Worm (Caenorhabditis elegans) whole organism, L2 larva: ENCODE measurements around the gene T14B4.20.

Experiments
- F13H6.1 ChIP-seq: sonication (generic microtip); optimal IDR thresholded peaks from 2 replicates; lab custom pipeline; 2016; ENCODE audit warnings: missing genetic modification characterization, missing compliant biosample characterization
- R02D3.7 ChIP-seq: fragments of 150-350 bp; optimal IDR thresholded peaks from 2 replicates; lab custom pipeline; 2014; ENCODE audit warnings: missing biosample characterization, missing genetic modification characterization
- ZK546.5 ChIP-seq: sonication (generic microtip); optimal IDR thresholded peaks from 2 replicates; lab custom pipeline; 2017; ENCODE audit warnings: missing biosample characterization, missing genetic modification characterization
- aly-2 ChIP-seq: fragments of 150-350 bp; optimal IDR thresholded peaks from 2 replicates; lab custom pipeline; 2014; ENCODE audit warnings: missing biosample characterization, missing genetic modification characterization
- blmp-1 ChIP-seq: sonication (generic microtip); optimal IDR thresholded peaks from 2 replicates; lab custom pipeline; 2017; ENCODE audit warnings: missing genetic modification characterization, mild to moderate bottlenecking, missing compliant biosample characterization, antibody characterized with exemption, moderate library complexity; ENCODE audit not compliant: insufficient read depth
- ceh-82 ChIP-seq: fragments of 150-350 bp; optimal IDR thresholded peaks from 2 replicates; lab custom pipeline; 2014; ENCODE audit warnings: missing biosample characterization, missing genetic modification characterization
- dmd-4 ChIP-seq: sonication (generic microtip); optimal IDR thresholded peaks from 2 replicates; lab custom pipeline; 2017; ENCODE audit warnings: missing biosample characterization, missing genetic modification characterization
- egl-27 ChIP-seq: sonication (generic microtip); optimal IDR thresholded peaks from 3 replicates; lab custom pipeline; 2017; ENCODE audit warnings: missing biosample characterization, missing genetic modification reagents, missing genetic modification characterization
- elt-1 ChIP-seq: fragments of 150-350 bp; optimal IDR thresholded peaks from 2 replicates; lab custom pipeline; 2014; ENCODE audit warnings: missing biosample characterization, missing genetic modification characterization
- lin-13 ChIP-seq: fragments of 150-350 bp; optimal IDR thresholded peaks from 2 replicates; lab custom pipeline; 2014; ENCODE audit warnings: missing biosample characterization, missing genetic modification reagents, missing genetic modification characterization
- lin-39 ChIP-seq: fragments of 150-350 bp; optimal IDR thresholded peaks from 2 replicates; lab custom pipeline; 2014; ENCODE audit warnings: missing biosample characterization, missing genetic modification reagents, missing genetic modification characterization
- mab-5 ChIP-seq: fragments of 150-350 bp; optimal IDR thresholded peaks from 2 replicates; lab custom pipeline; 2014; ENCODE audit warnings: missing biosample characterization, missing genetic modification characterization
- mdl-1 ChIP-seq, 2 experiments: fragments of 150-350 bp in 1 of 2; sonication (generic microtip) in 1 of 2; optimal IDR thresholded peaks; 2 replicates each; lab custom pipeline; 2017; ENCODE audit warnings: missing biosample characterization in 2 of 2, missing genetic modification characterization in 2 of 2
- nhr-11 ChIP-seq: fragments of 150-350 bp; optimal IDR thresholded peaks from 2 replicates; lab custom pipeline; 2014; ENCODE audit warnings: missing biosample characterization, missing genetic modification characterization
- nhr-237 ChIP-seq: fragments of 150-350 bp; optimal IDR thresholded peaks from 2 replicates; lab custom pipeline; 2014; ENCODE audit warnings: missing biosample characterization, missing genetic modification characterization
- nhr-6 ChIP-seq: fragments of 150-350 bp; optimal IDR thresholded peaks from 2 replicates; lab custom pipeline; 2014; ENCODE audit warnings: missing biosample characterization, missing genetic modification characterization
- peb-1 ChIP-seq: fragments of 150-350 bp; optimal IDR thresholded peaks from 2 replicates; lab custom pipeline; 2014; ENCODE audit warnings: missing biosample characterization, missing genetic modification characterization
- sma-9 ChIP-seq, 2 experiments: fragments of 150-350 bp in 1 of 2; sonication (generic microtip) in 1 of 2; optimal IDR thresholded peaks; 2 replicates each; lab custom pipeline; 2014 to 2016; ENCODE audit warnings: missing genetic modification characterization in 2 of 2, mild to moderate bottlenecking in 1 of 2, missing biosample characterization in 1 of 2, missing compliant biosample characterization in 1 of 2, missing genetic modification reagents in 1 of 2, moderate library complexity in 1 of 2
- snpc-4 ChIP-seq: fragments of 150-350 bp; optimal IDR thresholded peaks from 2 replicates; lab custom pipeline; 2014; ENCODE audit warnings: missing biosample characterization, missing genetic modification characterization
- unc-62 ChIP-seq: fragments of 150-350 bp; optimal IDR thresholded peaks from 2 replicates; lab custom pipeline; 2014; ENCODE audit warnings: missing biosample characterization, missing genetic modification reagents, missing genetic modification characterization
- ztf-1 ChIP-seq: fragments of 200-800 bp; sonication (Bioruptor generic); conservative IDR thresholded peaks from 2 replicates; pipeline ENCODE4 v1.3.6; 2022; ENCODE audit warnings: missing genetic modification characterization, missing compliant biosample characterization

T14B4.20 gene

ce11 chrII:6756232-6756631 is 39.5 kb downstream of the T14B4.20 start, which contains the start of gene F41G3.3:
TSS of gene F41G3.3 (plus strand) at chrII:6756532.
- no peak for TF ChIP-seq blmp-1 (tag; lab: Kevin White, UChicago)
- TF ChIP-seq lin-39 (tag; lab: Kevin White, UChicago) = no peak
- no peak for TF ChIP-seq snpc-4 (tag; lab: Kevin White, UChicago)
- no peak for TF ChIP-seq aly-2 (tag; lab: Kevin White, UChicago)
- TF ChIP-seq nhr-11 (tag; lab: Kevin White, UChicago) = no peak
- TF ChIP-seq nhr-6 (tag; lab: Kevin White, UChicago) = no peak
- no peak for TF ChIP-seq lin-13
- TF ChIP-seq dmd-4 = no peak
- no peak for TF ChIP-seq mdl-1 (tag; optimal IDR thresholded peaks at IDR 0.05; lab: Kevin White, UChicago)
- TF ChIP-seq elt-1 (tag; lab: Kevin White, UChicago) = no peak
- no peak for TF ChIP-seq egl-27
- no peak for TF ChIP-seq R02D3.7 (tag; lab: Kevin White, UChicago)

ce11 chrII:6764734-6765133 is 48.0 kb downstream of the T14B4.20 start, which contains the start of gene nlp-50:
TSS of gene nlp-50 (plus strand) at chrII:6765034.
- TF ChIP-seq egl-27 = no peak
- no peak for TF ChIP-seq R02D3.7 (tag; lab: Kevin White, UChicago)
- no peak for TF ChIP-seq mab-5 (tag; lab: Kevin White, UChicago)
- TF ChIP-seq ZK546.5 (tag; lab: Kevin White, UChicago) = no peak
- no peak for TF ChIP-seq peb-1 (tag; lab: Kevin White, UChicago)
- no peak for TF ChIP-seq F13H6.1 (tag; lab: Kevin White, UChicago)
- no peak for TF ChIP-seq nhr-237 (tag; lab: Kevin White, UChicago)
- TF ChIP-seq sma-9 (GFP tag; optimal IDR thresholded peaks at IDR 0.05; lab: Kevin White, UChicago) = no peak
- TF ChIP-seq sma-9 (tag; optimal IDR thresholded peaks at IDR 0.05; lab: Kevin White, UChicago) = no peak
- TF ChIP-seq ceh-82 (tag; lab: Kevin White, UChicago) = no peak
- TF ChIP-seq unc-62 (GFP tag; lab: Kevin White, UChicago) = no peak
- TF ChIP-seq ztf-1 = no peak
